Worm (Caenorhabditis elegans): ENCODE results near the gene F23H12.10.

ce11 chrV:12417277-12417676 lies 43.2 kb upstream of the F23H12.10 start, which contains the start of gene cdr-3:
- TF ChIP-seq ceh-36 (tag; optimal IDR thresholded peaks at IDR 0.05) (no peak), sea-1 (GFP tag; conservative IDR thresholded peaks at IDR 0.05) (no peak), ceh-13 (GFP tag; optimal IDR thresholded peaks at IDR 0.05) (no peak), ama-1 (optimal IDR thresholded peaks at IDR 0.05) (no peak)

Data from whole organism, early embryonic.